Fruit fly (Drosophila melanogaster): ENCODE data around the gene Naa60.

Gene Naa60

dm6 chr3L:9692892-9693551 lies 33.7 kb upstream of the Naa60 start (continued):
- TF ChIP-seq CG14860 (GFP tag; IDR thresholded peaks at IDR 0.05; ENCODE audit: partially characterized antibody): no peak
- TF ChIP-seq CG9797 (GFP tag; optimal IDR thresholded peaks at IDR 0.05): peak; percentile 41
- peak; percentile 93 for TF ChIP-seq fd3F (GFP tag; optimal IDR thresholded peaks at IDR 0.05)
- peak; percentile 85 for TF ChIP-seq CG3407 (GFP tag; optimal IDR thresholded peaks at IDR 0.05)
- peak; percentile 72; the same call in 2 of the 3 replicates for TF ChIP-seq gce (GFP tag; IDR thresholded peaks at IDR 0.05)
- TF ChIP-seq Bdp1 (GFP tag; optimal IDR thresholded peaks at IDR 0.05): peak; percentile 90
- peak; percentile 88 for TF ChIP-seq CG33213 (GFP tag; optimal IDR thresholded peaks at IDR 0.05)
- peak; percentile 91 for TF ChIP-seq emc (GFP tag; optimal IDR thresholded peaks at IDR 0.05)
- TF ChIP-seq CG18476 (GFP tag; optimal IDR thresholded peaks at IDR 0.05): peak; percentile 97
- TF ChIP-seq schlank (tag; optimal IDR thresholded peaks at IDR 0.05): peak; percentile 85
- TF ChIP-seq ems (GFP tag; optimal IDR thresholded peaks at IDR 0.05): peak; percentile 96
- peak; percentile 97 for TF ChIP-seq CG8924 (tag; optimal IDR thresholded peaks at IDR 0.05)
- TF ChIP-seq scrt (GFP tag; optimal IDR thresholded peaks at IDR 0.05): peak; percentile 90
- no peak for TF ChIP-seq hbn (GFP tag; IDR thresholded peaks at IDR 0.05; ENCODE audit: partially characterized antibody)
- TF ChIP-seq lov (optimal IDR thresholded peaks at IDR 0.05): no peak
- TF ChIP-seq lov (GFP tag; IDR thresholded peaks at IDR 0.05): peak; percentile 70; the same call in 1 of the 3 replicates
- peak; percentile 84 for TF ChIP-seq vvl (GFP tag; IDR thresholded peaks at IDR 0.05)
- TF ChIP-seq D19A (tag; optimal IDR thresholded peaks at IDR 0.05): peak; percentile 99
- peak; percentile 94 for TF ChIP-seq NK7.1 (GFP tag; optimal IDR thresholded peaks at IDR 0.05)
- TF ChIP-seq zfh1 (GFP tag; IDR thresholded peaks at IDR 0.05): peak; percentile 69; the same call in 2 of the 3 replicates
- peak; percentile 53 for TF ChIP-seq cas (GFP tag; IDR thresholded peaks at IDR 0.05)
- no peak for TF ChIP-seq pan (optimal IDR thresholded peaks at IDR 0.05)
- TF ChIP-seq pan (GFP tag; optimal IDR thresholded peaks at IDR 0.05 in 1 of 2, IDR thresholded peaks at IDR 0.05 in 1 of 2): peak; percentile 27 to 83
- peak; percentile 99 for TF ChIP-seq Sox100B (GFP tag; optimal IDR thresholded peaks at IDR 0.05)
- TF ChIP-seq Mes4 (GFP tag; optimal IDR thresholded peaks at IDR 0.05): peak; percentile 95
- peak; percentile 73 for TF ChIP-seq CG2202 (tag; optimal IDR thresholded peaks at IDR 0.05)
- TF ChIP-seq MBD-R2 (GFP tag; IDR thresholded peaks at IDR 0.05): peak; percentile 62; the same call in 1 of the 2 replicates
- TF ChIP-seq CG17568 (GFP tag; optimal IDR thresholded peaks at IDR 0.05): peak; percentile 86
- TF ChIP-seq CG10959 (GFP tag; IDR thresholded peaks at IDR 0.05): peak; percentile 74; the same call in 1 of the 2 replicates
- peak; percentile 68 for TF ChIP-seq fd64A (GFP tag; optimal IDR thresholded peaks at IDR 0.05)
- peak; percentile 82 for TF ChIP-seq CG7987 (GFP tag; optimal IDR thresholded peaks at IDR 0.05)
- peak; percentile 64 for TF ChIP-seq CG17912 (GFP tag; optimal IDR thresholded peaks at IDR 0.05)
- TF ChIP-seq YL-1 (GFP tag; optimal IDR thresholded peaks at IDR 0.05): peak; percentile 85
- peak; percentile 90 for TF ChIP-seq gsb-n (tag; optimal IDR thresholded peaks at IDR 0.05)
- peak; percentile 93 for TF ChIP-seq lmd (GFP tag; IDR thresholded peaks at IDR 0.05)
- peak; percentile 95 for TF ChIP-seq HmgD (GFP tag; optimal IDR thresholded peaks at IDR 0.05)
- peak; percentile 75; the same call in 2 of the 3 replicates for TF ChIP-seq B-H1 (GFP tag; IDR thresholded peaks at IDR 0.05)
- TF ChIP-seq dmrt11E (tag; optimal IDR thresholded peaks at IDR 0.05): peak; percentile 88
- peak; percentile 96 for TF ChIP-seq pnt (GFP tag; optimal IDR thresholded peaks at IDR 0.05)
- no peak for TF ChIP-seq pita (GFP tag; optimal IDR thresholded peaks at IDR 0.05)
- peak; percentile 97 for TF ChIP-seq bab2 (GFP tag; optimal IDR thresholded peaks at IDR 0.05)
- peak; percentile 77 for TF ChIP-seq CG14965 (GFP tag; optimal IDR thresholded peaks at IDR 0.05; ENCODE audit: borderline replicate concordance)
- peak; percentile 19 to 34 for TF ChIP-seq tll (GFP tag; optimal IDR thresholded peaks at IDR 0.05)
- TF ChIP-seq pros (GFP tag; optimal IDR thresholded peaks at IDR 0.05): peak; percentile 31
- TF ChIP-seq rib (GFP tag; IDR thresholded peaks at IDR 0.05): peak; percentile 77
- peak; percentile 81 for TF ChIP-seq CG4404 (GFP tag; IDR thresholded peaks at IDR 0.05)
- TF ChIP-seq CG6254 (GFP tag; optimal IDR thresholded peaks at IDR 0.05): peak; percentile 83
- peak; percentile 71 for TF ChIP-seq CG15073 (GFP tag; optimal IDR thresholded peaks at IDR 0.05)
- TF ChIP-seq CG11456 (GFP tag; IDR thresholded peaks at IDR 0.05): peak; percentile 91
- TF ChIP-seq eve (GFP tag; optimal IDR thresholded peaks at IDR 0.05): peak in 1 of 2 experiments; percentile 99
